Worm (Caenorhabditis elegans): ENCODE data around the gene Y38C1BA.4.

Y38C1BA.4 gene

ce11 chrIV:1821550-1821949, at the start of gene Y38C1BA.4:
Y38C1BA.4 (plus strand) TSS chrIV:1821850.
- TF ChIP-seq lin-13 (GFP tag; optimal IDR thresholded peaks at IDR 0.05) (no peak), gmeb-1 (tag; optimal IDR thresholded peaks at IDR 0.05) (no peak), elt-1 (tag; optimal IDR thresholded peaks at IDR 0.05) (no peak)

- TF ChIP-seq nhr-6 (tag; optimal IDR thresholded peaks at IDR 0.05) (no peak), ztf-4 (tag; optimal IDR thresholded peaks at IDR 0.05) (no peak), lin-13 (GFP tag; optimal IDR thresholded peaks at IDR 0.05) (no peak), mab-5 (tag; optimal IDR thresholded peaks at IDR 0.05) (no peak), unc-55 (GFP tag; optimal IDR thresholded peaks at IDR 0.05) (no peak), crh-2 (tag; optimal IDR thresholded peaks at IDR 0.05) (no peak), Y55F3AM.14 (GFP tag; optimal IDR thresholded peaks at IDR 0.05) (no peak)
Measured at ce11 chrIV:1781559-1781958, 40.1 kb upstream of the Y38C1BA.4 start, which contains the start of gene frpr-19. frpr-19 (minus strand) TSS chrIV:1781659.

- TF ChIP-seq elt-1 (tag; optimal IDR thresholded peaks at IDR 0.05) = no peak
Measured at ce11 chrIV:1785156-1785555, 36.5 kb upstream of the Y38C1BA.4 start.

- no peak for TF ChIP-seq aly-2 (tag; optimal IDR thresholded peaks at IDR 0.05)
- TF ChIP-seq sma-3 (GFP tag; optimal IDR thresholded peaks at IDR 0.05) = no peak
- no peak for TF ChIP-seq ZK546.5 (tag; optimal IDR thresholded peaks at IDR 0.05)
- no peak for TF ChIP-seq lin-11 (tag; optimal IDR thresholded peaks at IDR 0.05)
- no peak for TF ChIP-seq elt-1 (tag; optimal IDR thresholded peaks at IDR 0.05)
- TF ChIP-seq nhr-77 (tag; optimal IDR thresholded peaks at IDR 0.05) = no peak
- no peak for TF ChIP-seq unc-55 (GFP tag; optimal IDR thresholded peaks at IDR 0.05)
Measured at ce11 chrIV:1790677-1791076, 31.0 kb upstream of the Y38C1BA.4 start.

ce11 chrIV:1791775-1792174, 29.9 kb upstream of the Y38C1BA.4 start:
- TF ChIP-seq R02D3.7 (tag; optimal IDR thresholded peaks at IDR 0.05) = no peak
- TF ChIP-seq aly-2 (tag; optimal IDR thresholded peaks at IDR 0.05) = no peak
- no peak for TF ChIP-seq mbf-1 (tag; optimal IDR thresholded peaks at IDR 0.05)
- TF ChIP-seq blmp-1 (tag; optimal IDR thresholded peaks at IDR 0.05; ENCODE audit: insufficient read depth) = no peak
- no peak for TF ChIP-seq nhr-25 (tag; optimal IDR thresholded peaks at IDR 0.05)
- no peak for TF ChIP-seq mab-5 (tag; optimal IDR thresholded peaks at IDR 0.05)
- TF ChIP-seq fos-1 (tag; optimal IDR thresholded peaks at IDR 0.05) = no peak
- no peak for TF ChIP-seq sma-9 (GFP tag; optimal IDR thresholded peaks at IDR 0.05)
- no peak for TF ChIP-seq sma-9 (tag; optimal IDR thresholded peaks at IDR 0.05)
- TF ChIP-seq ztf-11 (tag; optimal IDR thresholded peaks at IDR 0.05) = no peak
- no peak for TF ChIP-seq F13H6.1 (tag; optimal IDR thresholded peaks at IDR 0.05)
- TF ChIP-seq C34F6.9 (tag; optimal IDR thresholded peaks at IDR 0.05) = no peak
- TF ChIP-seq peb-1 (tag; optimal IDR thresholded peaks at IDR 0.05) = no peak
- TF ChIP-seq elt-1 (tag; optimal IDR thresholded peaks at IDR 0.05) = no peak
- no peak for TF ChIP-seq lsy-2 (tag; optimal IDR thresholded peaks at IDR 0.05)
- TF ChIP-seq nhr-23 (tag; optimal IDR thresholded peaks at IDR 0.05) = no peak

ce11 chrIV:1803882-1804281, 17.8 kb upstream of the Y38C1BA.4 start, which contains the start of gene Y38C1BA.1:
Y38C1BA.1 (minus strand) TSS chrIV:1803982.
- no peak for TF ChIP-seq lin-11 (tag; optimal IDR thresholded peaks at IDR 0.05)
- no peak for TF ChIP-seq nhr-77 (tag; optimal IDR thresholded peaks at IDR 0.05)
- no peak for TF ChIP-seq skn-1 (tag; optimal IDR thresholded peaks at IDR 0.05)
- TF ChIP-seq lin-39 (tag; optimal IDR thresholded peaks at IDR 0.05) = no peak
- no peak for TF ChIP-seq unc-55 (GFP tag; optimal IDR thresholded peaks at IDR 0.05)
- TF ChIP-seq nhr-23 (tag; optimal IDR thresholded peaks at IDR 0.05) = no peak
- no peak for TF ChIP-seq aly-2 (tag; optimal IDR thresholded peaks at IDR 0.05)
- TF ChIP-seq gmeb-1 (tag; optimal IDR thresholded peaks at IDR 0.05) = no peak
- TF ChIP-seq nhr-237 (tag; optimal IDR thresholded peaks at IDR 0.05) = no peak
- TF ChIP-seq zag-1 (tag; optimal IDR thresholded peaks at IDR 0.05) = no peak

ce11 chrIV:1804613-1805012, 17.0 kb upstream of the Y38C1BA.4 start:
- peak; percentile 50 for TF ChIP-seq unc-55 (GFP tag; optimal IDR thresholded peaks at IDR 0.05)
- no peak for TF ChIP-seq aly-2 (tag; optimal IDR thresholded peaks at IDR 0.05)
- peak; percentile 15 for TF ChIP-seq crh-2 (tag; optimal IDR thresholded peaks at IDR 0.05)
- TF ChIP-seq gmeb-1 (tag; optimal IDR thresholded peaks at IDR 0.05) = no peak
- TF ChIP-seq mab-5 (tag; optimal IDR thresholded peaks at IDR 0.05) = no peak
- TF ChIP-seq dmd-4 (tag; optimal IDR thresholded peaks at IDR 0.05) = no peak
- no peak for TF ChIP-seq nhr-77 (tag; optimal IDR thresholded peaks at IDR 0.05)
- TF ChIP-seq sma-3 (GFP tag; optimal IDR thresholded peaks at IDR 0.05) = no peak
- no peak for TF ChIP-seq elt-1 (tag; optimal IDR thresholded peaks at IDR 0.05)
- no peak for TF ChIP-seq unc-62 (GFP tag; optimal IDR thresholded peaks at IDR 0.05)
- no peak for TF ChIP-seq egl-27 (tag; optimal IDR thresholded peaks at IDR 0.05)
- TF ChIP-seq snpc-4 (tag; optimal IDR thresholded peaks at IDR 0.05) = no peak
- TF ChIP-seq lin-13 (GFP tag; optimal IDR thresholded peaks at IDR 0.05) = peak; percentile 49
- TF ChIP-seq ceh-82 (tag; optimal IDR thresholded peaks at IDR 0.05) = no peak
- no peak for TF ChIP-seq ama-1 (optimal IDR thresholded peaks at IDR 0.05)
- peak in 1 of 2 experiments; percentile 62 for TF ChIP-seq lsy-2 (tag; optimal IDR thresholded peaks at IDR 0.05)
- no peak for TF ChIP-seq nhr-12 (tag; optimal IDR thresholded peaks at IDR 0.05)
- TF ChIP-seq lin-11 (tag; optimal IDR thresholded peaks at IDR 0.05) = no peak
- no peak for TF ChIP-seq ztf-11 (tag; optimal IDR thresholded peaks at IDR 0.05)
- TF ChIP-seq nhr-23 (tag; optimal IDR thresholded peaks at IDR 0.05) = no peak
- peak; percentile 27 for TF ChIP-seq C34F6.9 (tag; optimal IDR thresholded peaks at IDR 0.05)

Measured in whole organism, L2 larva.